Fruit fly (Drosophila melanogaster) whole organism, adult: ENCODE data around the gene Ibf1.

Source experiments
- CG11617 ChIP-seq: fragments of 200-800 bp; sonication (Bioruptor generic); optimal IDR thresholded peaks from 2 replicates; lab custom pipeline; 2017; ENCODE audit warnings: mild to moderate bottlenecking, missing biosample characterization, missing genetic modification reagents, missing genetic modification characterization
- CG12768 ChIP-seq: fragments of 200-800 bp; sonication (Bioruptor generic); optimal IDR thresholded peaks from 2 replicates; lab custom pipeline; 2017; ENCODE audit warnings: missing biosample characterization, missing genetic modification characterization, mild to moderate bottlenecking, moderate library complexity, missing genetic modification reagents
- CG14711 ChIP-seq: fragments of 200-800 bp; sonication (Bioruptor generic); optimal IDR thresholded peaks from 2 replicates; lab custom pipeline; 2018; ENCODE audit warnings: missing biosample characterization, mild to moderate bottlenecking, missing genetic modification characterization, moderate library complexity
- CG1620 ChIP-seq: fragments of 200-800 bp; sonication (Bioruptor generic); optimal IDR thresholded peaks from 2 replicates; lab custom pipeline; 2016; ENCODE audit warnings: missing biosample characterization, missing genetic modification characterization
- CG33017 ChIP-seq: fragments of 200-800 bp; sonication (Bioruptor generic); optimal IDR thresholded peaks from 2 replicates; lab custom pipeline; 2018; ENCODE audit warnings: missing biosample characterization, mild to moderate bottlenecking, missing genetic modification characterization, moderate library complexity
- CG5204 ChIP-seq: fragments of 200-800 bp; sonication (Bioruptor generic); optimal IDR thresholded peaks from 2 replicates; lab custom pipeline; 2016; ENCODE audit warnings: missing biosample characterization, missing genetic modification characterization
- CG7045 ChIP-seq: fragments of 200-800 bp; sonication (Bioruptor generic); optimal IDR thresholded peaks from 2 replicates; lab custom pipeline; 2017; ENCODE audit warnings: missing biosample characterization, mild to moderate bottlenecking, missing genetic modification characterization
- CG7101 ChIP-seq: fragments of 200-800 bp; sonication (Bioruptor generic); optimal IDR thresholded peaks from 2 replicates; lab custom pipeline; 2018; ENCODE audit warnings: missing biosample characterization, mild to moderate bottlenecking, missing genetic modification characterization, moderate library complexity
- Clk ChIP-seq: fragments of 200-800 bp; sonication (Bioruptor generic); optimal IDR thresholded peaks from 2 replicates; lab custom pipeline; 2017; ENCODE audit warnings: missing biosample characterization, missing genetic modification characterization
- Crg-1 ChIP-seq: fragments of 200-800 bp; sonication (Bioruptor generic); optimal IDR thresholded peaks from 2 replicates; lab custom pipeline; 2016; ENCODE audit warnings: missing biosample characterization, missing genetic modification characterization
- Hr96 ChIP-seq: fragments of 200-800 bp; sonication (Bioruptor generic); optimal IDR thresholded peaks from 2 replicates; lab custom pipeline; 2016; ENCODE audit warnings: missing biosample characterization, missing genetic modification characterization
- Mnt ChIP-seq: fragments of 200-800 bp; sonication (Bioruptor generic); optimal IDR thresholded peaks from 2 replicates; lab custom pipeline; 2016; ENCODE audit warnings: missing biosample characterization, mild to moderate bottlenecking, missing genetic modification characterization
- bab1 ChIP-seq: fragments of 200-800 bp; sonication (Bioruptor generic); optimal IDR thresholded peaks from 3 replicates; lab custom pipeline; 2019; ENCODE audit warnings: missing biosample characterization, mild to moderate bottlenecking, missing genetic modification characterization, moderate library complexity
- cic ChIP-seq: fragments of 200-800 bp; sonication (Bioruptor generic); optimal IDR thresholded peaks from 2 replicates; lab custom pipeline; 2017; ENCODE audit warnings: missing biosample characterization, mild to moderate bottlenecking, missing genetic modification characterization, moderate library complexity
- cnc ChIP-seq, 2 experiments: fragments of >200 bp; optimal IDR thresholded peaks; 2 replicates each; lab custom pipeline; 2017
- kay ChIP-seq: fragments of 200-800 bp; sonication (Bioruptor generic); peaks from one replicate; lab custom pipeline; 2016; ENCODE audit warnings: missing biosample characterization, missing genetic modification characterization, borderline replicate concordance
- ovo ChIP-seq: fragments of 200-800 bp; sonication (Bioruptor generic); optimal IDR thresholded peaks from 2 replicates; lab custom pipeline; 2016; ENCODE audit warnings: missing biosample characterization, missing genetic modification characterization
- pad ChIP-seq: fragments of 200-800 bp; sonication (Bioruptor generic); optimal IDR thresholded peaks from 3 replicates; lab custom pipeline; 2017; ENCODE audit warnings: missing biosample characterization, missing genetic modification characterization, mild to moderate bottlenecking, moderate library complexity, missing genetic modification reagents
- tj ChIP-seq: fragments of 200-800 bp; sonication (Bioruptor generic); optimal IDR thresholded peaks from 3 replicates; lab custom pipeline; 2017; ENCODE audit warnings: missing biosample characterization, mild to moderate bottlenecking, missing genetic modification characterization, moderate library complexity
- toe ChIP-seq: fragments of 200-800 bp; sonication (Bioruptor generic); optimal IDR thresholded peaks from 2 replicates; lab custom pipeline; 2016; ENCODE audit warnings: missing biosample characterization, missing genetic modification characterization

Ibf1 gene

DNA sequence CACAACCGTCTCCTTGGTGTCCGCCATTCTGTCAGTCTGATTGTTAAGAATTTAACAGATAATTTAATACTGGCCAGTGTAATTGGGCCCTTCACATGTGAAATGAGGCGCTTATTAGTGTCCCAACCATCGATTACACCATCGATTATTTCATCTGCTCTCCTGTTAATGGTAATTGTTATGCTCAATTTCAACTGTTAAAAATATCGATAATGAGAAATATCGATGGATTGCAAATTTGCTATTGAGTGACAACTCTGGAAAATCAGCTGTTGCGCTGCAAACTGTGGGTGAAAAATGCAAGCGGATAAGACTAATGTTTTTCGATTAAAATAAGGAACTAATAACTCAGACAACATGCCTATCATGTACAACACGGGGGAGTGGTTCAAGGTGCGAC, 8.0 kb downstream of the Ibf1 start, which contains the start of the genes TrpRS and Vps16A:
Gene TrpRS, minus strand, starts transcription at position 140 of the 400 bp plus-strand sequence.
Gene Vps16A, plus strand, starts transcription at position 255 of the 400 bp plus-strand sequence.
- TF ChIP-seq Mnt (GFP tag; lab: Kevin White, UChicago), result peak; percentile 60
- TF ChIP-seq bab1, result peak; percentile 77
- TF ChIP-seq cic (GFP tag; lab: Kevin White, UChicago), result peak; percentile 18
- TF ChIP-seq Clk (GFP tag; lab: Kevin White, UChicago), result no peak
- peak; percentile 99 for TF ChIP-seq CG14711 (tag; lab: Kevin White, UChicago)
- TF ChIP-seq CG7101 (tag; lab: Kevin White, UChicago), result no peak
- no peak for TF ChIP-seq pad (GFP tag; lab: Kevin White, UChicago)
- TF ChIP-seq Hr96 (GFP tag; lab: Kevin White, UChicago), result no peak
- peak; percentile 15 for TF ChIP-seq toe (GFP tag; lab: Kevin White, UChicago)
- TF ChIP-seq tj (GFP tag; lab: Kevin White, UChicago), result peak; percentile 1
- TF ChIP-seq Crg-1 (GFP tag; lab: Kevin White, UChicago), result no peak

DNA sequence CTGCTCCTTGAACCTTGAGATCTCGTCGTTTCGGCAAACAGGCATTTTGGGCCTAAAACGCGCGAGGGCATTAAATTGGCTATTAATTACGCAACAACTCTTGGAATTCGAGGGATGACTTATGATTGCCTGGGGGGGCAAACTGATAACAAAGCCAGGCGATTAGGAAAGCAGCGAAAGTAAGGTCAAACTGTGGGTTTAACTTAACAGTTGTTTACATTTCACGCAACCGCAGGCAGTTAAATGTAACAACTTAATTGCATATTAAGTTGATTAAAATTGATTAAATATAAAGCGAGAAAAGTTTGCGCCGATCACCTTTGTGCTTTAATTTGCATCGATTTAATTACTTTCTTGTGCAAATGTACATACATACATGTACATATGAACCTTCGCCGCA, 28.9 kb downstream of the Ibf1 start:
- TF ChIP-seq ovo (GFP tag; lab: Kevin White, UChicago) (no peak), Clk (GFP tag; lab: Kevin White, UChicago) (no peak), CG12768 (GFP tag; lab: Kevin White, UChicago) (no peak), pad (GFP tag; lab: Kevin White, UChicago) (no peak), CG5204 (GFP tag; lab: Kevin White, UChicago) (no peak), CG7045 (GFP tag; lab: Kevin White, UChicago) (no peak), Crg-1 (GFP tag; lab: Kevin White, UChicago) (no peak), cic (GFP tag; lab: Kevin White, UChicago) (no peak), bab1 (no peak)

dm6 chr3R:9297163-9297562, 38.4 kb downstream of the Ibf1 start:
- TF ChIP-seq CG5204 (GFP tag; lab: Kevin White, UChicago) (no peak), CG7101 (tag; lab: Kevin White, UChicago) (no peak), CG14711 (tag; lab: Kevin White, UChicago) (no peak), CG12768 (GFP tag; lab: Kevin White, UChicago) (no peak), bab1 (no peak), CG1620 (GFP tag; lab: Kevin White, UChicago) (no peak), Hr96 (GFP tag; lab: Kevin White, UChicago) (no peak), Crg-1 (GFP tag; lab: Kevin White, UChicago) (no peak), ovo (GFP tag; lab: Kevin White, UChicago) (no peak), tj (GFP tag; lab: Kevin White, UChicago) (no peak), Clk (GFP tag; lab: Kevin White, UChicago) (no peak), CG11617 (GFP tag; lab: Kevin White, UChicago) (no peak), CG33017 (no peak), cnc (optimal IDR thresholded peaks at IDR 0.05; lab: Kevin White, UChicago) (no peak), kay (GFP tag; lab: Kevin White, UChicago) (no peak), Mnt (GFP tag; lab: Kevin White, UChicago) (no peak), cic (GFP tag; lab: Kevin White, UChicago) (no peak), toe (GFP tag; lab: Kevin White, UChicago) (no peak)
